Worm (Caenorhabditis elegans) whole organism, late embryonic: ENCODE results near the gene cblc-1.

ENCODE experiments used
- C08G9.2 ChIP-seq: sonication (generic microtip); optimal IDR thresholded peaks from 2 replicates; lab custom pipeline; 2016; ENCODE audit warnings: mild to moderate bottlenecking, missing genetic modification characterization, moderate library complexity, missing compliant biosample characterization
- C38D4.7 ChIP-seq: fragments of 200-800 bp; sonication (Bioruptor generic); optimal IDR thresholded peaks from 2 replicates; lab custom pipeline; 2018; ENCODE audit warnings: mild to moderate bottlenecking, missing genetic modification characterization, moderate library complexity, missing compliant biosample characterization
- K02D7.2 ChIP-seq: sonication (generic microtip); optimal IDR thresholded peaks from 2 replicates; lab custom pipeline; 2017; ENCODE audit warnings: mild to moderate bottlenecking, missing genetic modification characterization, missing compliant biosample characterization
- ama-1 ChIP-seq: fragments of 150-350 bp; optimal IDR thresholded peaks from 2 replicates; lab custom pipeline; 2014
- ceh-18 ChIP-seq: sonication (generic microtip); optimal IDR thresholded peaks from 2 replicates; lab custom pipeline; 2016; ENCODE audit warnings: missing genetic modification characterization, missing compliant biosample characterization
- ceh-19 ChIP-seq: fragments of 200-800 bp; sonication (Bioruptor generic); optimal IDR thresholded peaks from 2 replicates; lab custom pipeline; 2018; ENCODE audit warnings: mild to moderate bottlenecking, missing genetic modification characterization, missing compliant biosample characterization
- ceh-2 ChIP-seq: sonication (generic microtip); optimal IDR thresholded peaks from 2 replicates; lab custom pipeline; 2016; ENCODE audit warnings: missing genotype, missing genetic modification characterization, missing compliant biosample characterization
- ceh-24 ChIP-seq: sonication (generic microtip); optimal IDR thresholded peaks from 2 replicates; lab custom pipeline; 2016; ENCODE audit warnings: mild to moderate bottlenecking, missing genetic modification characterization, missing compliant biosample characterization
- ceh-30 ChIP-seq: fragments of 150-350 bp; optimal IDR thresholded peaks from 2 replicates; lab custom pipeline; 2014; ENCODE audit warnings: missing biosample characterization, missing genetic modification characterization
- ceh-31 ChIP-seq: sonication (generic microtip); optimal IDR thresholded peaks from 2 replicates; lab custom pipeline; 2016; ENCODE audit warnings: missing genetic modification characterization, missing compliant biosample characterization
- ceh-34 ChIP-seq: sonication (generic microtip); optimal IDR thresholded peaks from 2 replicates; lab custom pipeline; 2016; ENCODE audit warnings: mild to moderate bottlenecking, missing genetic modification characterization, missing compliant biosample characterization
- che-1 ChIP-seq: sonication (generic microtip); optimal IDR thresholded peaks from 2 replicates; lab custom pipeline; 2016; ENCODE audit warnings: mild to moderate bottlenecking, missing genetic modification characterization, missing compliant biosample characterization
- dmd-4 ChIP-seq: sonication (generic microtip); optimal IDR thresholded peaks from 2 replicates; lab custom pipeline; 2016; ENCODE audit warnings: borderline replicate concordance, missing genetic modification characterization, missing compliant biosample characterization
- elt-4 ChIP-seq: sonication (generic microtip); optimal IDR thresholded peaks from 2 replicates; lab custom pipeline; 2016; ENCODE audit warnings: missing genetic modification characterization, missing compliant biosample characterization
- ets-4 ChIP-seq: sonication (generic microtip); optimal IDR thresholded peaks from 2 replicates; lab custom pipeline; 2016; ENCODE audit warnings: missing genetic modification characterization, missing compliant biosample characterization
- eyg-1 ChIP-seq: sonication (generic microtip); optimal IDR thresholded peaks from 2 replicates; lab custom pipeline; 2016; ENCODE audit warnings: missing genotype, missing genetic modification characterization, missing compliant biosample characterization
- gmeb-2 ChIP-seq: sonication (generic microtip); optimal IDR thresholded peaks from 2 replicates; lab custom pipeline; 2016; ENCODE audit warnings: missing genetic modification characterization, inconsistent platforms, missing compliant biosample characterization
- hlh-8 ChIP-seq: sonication (generic microtip); optimal IDR thresholded peaks from 2 replicates; lab custom pipeline; 2016; ENCODE audit warnings: missing genotype, missing genetic modification characterization, missing compliant biosample characterization
- lim-6 ChIP-seq: sonication (generic microtip); optimal IDR thresholded peaks from 2 replicates; lab custom pipeline; 2016; ENCODE audit warnings: missing genetic modification characterization, missing compliant biosample characterization
- lin-11 ChIP-seq: fragments of 200-800 bp; sonication (Bioruptor generic); optimal IDR thresholded peaks from 2 replicates; lab custom pipeline; 2018; ENCODE audit warnings: mild to moderate bottlenecking, missing genetic modification characterization, missing compliant biosample characterization
- nfya-1 ChIP-seq: sonication (generic microtip); optimal IDR thresholded peaks from 2 replicates; lab custom pipeline; 2017; ENCODE audit warnings: missing genetic modification characterization, mild to moderate bottlenecking, missing compliant biosample characterization, antibody characterized with exemption, moderate library complexity
- nhr-11 ChIP-seq: fragments of 150-350 bp; optimal IDR thresholded peaks from 2 replicates; lab custom pipeline; 2014; ENCODE audit warnings: missing biosample characterization, missing genetic modification characterization
- nhr-232 ChIP-seq: sonication (generic microtip); optimal IDR thresholded peaks from 2 replicates; lab custom pipeline; 2016; ENCODE audit warnings: missing genetic modification characterization, missing compliant biosample characterization
- pag-3 ChIP-seq: sonication (generic microtip); optimal IDR thresholded peaks from 2 replicates; lab custom pipeline; 2016; ENCODE audit warnings: missing compliant biosample characterization, missing genetic modification characterization, borderline replicate concordance
- pat-9 ChIP-seq: fragments of 200-800 bp; sonication (Bioruptor generic); optimal IDR thresholded peaks from 2 replicates; lab custom pipeline; 2018; ENCODE audit warnings: mild to moderate bottlenecking, missing genetic modification characterization, moderate library complexity, missing compliant biosample characterization
- pha-2 ChIP-seq: sonication (generic microtip); optimal IDR thresholded peaks from 2 replicates; lab custom pipeline; 2017; ENCODE audit warnings: mild to moderate bottlenecking, missing genetic modification characterization, missing compliant biosample characterization
- pha-4 ChIP-seq: fragments of 150-350 bp; optimal IDR thresholded peaks from 2 replicates; lab custom pipeline; 2018; ENCODE audit warnings: missing biosample characterization, missing genetic modification reagents, missing genetic modification characterization
- pqm-1 ChIP-seq: sonication (generic microtip); optimal IDR thresholded peaks from 2 replicates; lab custom pipeline; 2016; ENCODE audit warnings: missing genetic modification characterization, missing compliant biosample characterization
- pros-1 ChIP-seq: fragments of 150-350 bp; optimal IDR thresholded peaks from 2 replicates; lab custom pipeline; 2014; ENCODE audit warnings: missing biosample characterization, missing genetic modification reagents, missing genetic modification characterization
- sox-4 ChIP-seq: sonication (generic microtip); optimal IDR thresholded peaks from 2 replicates; lab custom pipeline; 2017; ENCODE audit warnings: mild to moderate bottlenecking, missing genetic modification characterization, inconsistent platforms, missing compliant biosample characterization
- tbx-7 ChIP-seq: sonication (generic microtip); optimal IDR thresholded peaks from 2 replicates; lab custom pipeline; 2016; ENCODE audit warnings: missing genotype, missing genetic modification characterization, missing compliant biosample characterization
- unc-42 ChIP-seq: sonication (generic microtip); optimal IDR thresholded peaks from 2 replicates; lab custom pipeline; 2016; ENCODE audit warnings: missing genotype, missing genetic modification characterization, missing compliant biosample characterization
- zip-5 ChIP-seq: sonication (generic microtip); optimal IDR thresholded peaks from 2 replicates; lab custom pipeline; 2016; ENCODE audit warnings: missing genetic modification characterization, missing compliant biosample characterization
- ztf-16 ChIP-seq: sonication (generic microtip); optimal IDR thresholded peaks from 2 replicates; lab custom pipeline; 2017; ENCODE audit warnings: missing genetic modification characterization, missing compliant biosample characterization

The cblc-1 gene

DNA sequence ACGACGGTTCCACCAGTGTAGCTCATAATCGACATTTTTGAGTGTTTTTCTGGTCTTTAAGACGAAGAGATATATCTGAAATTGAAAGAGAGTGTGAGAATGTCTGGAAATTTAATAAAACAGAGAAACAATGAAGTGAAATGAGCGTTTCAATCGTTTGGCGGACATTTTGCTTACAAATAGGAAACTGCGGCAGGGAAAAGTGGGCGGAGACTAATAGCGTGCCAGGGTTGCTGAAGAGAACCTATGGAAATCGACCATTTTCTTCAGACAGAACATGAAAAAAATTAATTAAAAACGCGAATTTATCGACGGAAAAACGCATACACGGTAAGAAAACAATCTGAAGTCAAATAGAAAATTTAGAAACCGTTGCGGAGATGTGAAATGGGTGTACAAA is 14.4 kb upstream of the cblc-1 start, which contains the start of gene pbs-3 (continued):
- no peak for TF ChIP-seq pha-4 (tag; lab: Kevin White, UChicago)
- TF ChIP-seq tbx-7 (tag; lab: Kevin White, UChicago) = peak; percentile 13
- TF ChIP-seq eyg-1 (tag; lab: Kevin White, UChicago) = no peak
- peak; percentile 26 for TF ChIP-seq zip-5 (tag; lab: Kevin White, UChicago)
- TF ChIP-seq ceh-34 (tag; lab: Kevin White, UChicago) = peak; percentile 29
- peak; percentile 60 for TF ChIP-seq unc-42
- no peak for TF ChIP-seq pros-1 (tag; lab: Kevin White, UChicago)
- peak; percentile 37 for TF ChIP-seq dmd-4 (tag; lab: Kevin White, UChicago)
- no peak for TF ChIP-seq C38D4.7 (GFP tag; lab: Kevin White, UChicago)
- TF ChIP-seq nhr-232 = no peak
- no peak for TF ChIP-seq elt-4 (tag; lab: Kevin White, UChicago)
- TF ChIP-seq ceh-18 (tag; lab: Kevin White, UChicago) = peak; percentile 44
- peak; percentile 76 for TF ChIP-seq C08G9.2 (tag; lab: Kevin White, UChicago)
- peak; percentile 30 for TF ChIP-seq hlh-8
- TF ChIP-seq sox-4 (tag; lab: Kevin White, UChicago) = no peak
- TF ChIP-seq ceh-31 (tag; lab: Kevin White, UChicago) = peak; percentile 97
- TF ChIP-seq che-1 (tag; lab: Kevin White, UChicago) = no peak
- TF ChIP-seq K02D7.2 (tag; lab: Kevin White, UChicago) = no peak
- TF ChIP-seq ceh-2 (tag; lab: Kevin White, UChicago) = peak; percentile 66
- peak; percentile 78 for TF ChIP-seq lim-6
- no peak for TF ChIP-seq ama-1 (lab: Kevin White, UChicago)
- no peak for TF ChIP-seq gmeb-2
- no peak for TF ChIP-seq ceh-30 (tag; lab: Kevin White, UChicago)
- TF ChIP-seq ceh-24 = no peak

DNA sequence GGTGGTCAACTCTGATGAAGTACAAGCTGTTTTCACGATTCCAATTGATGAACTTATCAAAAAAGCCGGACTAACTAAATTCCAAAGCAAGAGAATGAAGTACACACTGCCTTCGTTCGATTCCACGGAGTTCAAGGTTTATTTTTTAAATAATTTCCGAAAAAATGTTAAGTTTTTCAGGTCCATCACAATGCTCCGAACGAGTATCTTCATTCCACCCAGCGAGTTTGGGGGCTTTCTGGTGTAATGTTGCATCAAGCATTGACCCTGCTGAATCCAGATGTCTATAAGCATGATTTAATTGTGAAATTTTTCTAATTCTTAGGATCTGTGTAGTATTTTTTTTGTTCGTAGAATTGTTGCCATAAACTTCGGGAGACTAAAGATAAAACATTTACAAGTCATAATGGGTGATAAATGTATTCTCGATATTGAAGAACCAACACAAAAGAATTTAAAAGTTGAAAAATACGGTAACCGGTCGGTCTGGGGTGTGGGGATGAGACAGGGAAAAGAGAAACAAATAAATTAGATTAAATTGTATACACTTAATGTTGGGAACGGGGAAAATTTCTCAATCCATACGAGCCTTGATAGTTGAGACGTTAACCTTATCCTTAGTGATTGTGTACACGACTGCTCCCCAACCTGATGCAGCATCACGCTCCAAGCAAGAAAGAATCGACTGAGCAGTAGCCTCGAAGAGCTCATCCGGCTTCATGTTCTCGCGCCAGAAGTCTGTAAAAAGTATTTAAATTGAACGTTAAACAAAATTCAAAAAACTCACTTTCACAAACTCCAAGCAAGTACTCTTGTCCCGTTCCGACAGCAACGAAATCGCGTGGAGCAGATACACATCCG is 13.4 kb upstream of the cblc-1 start:
- TF ChIP-seq dmd-4 (tag; lab: Kevin White, UChicago) = no peak
- TF ChIP-seq nfya-1 (tag; lab: Kevin White, UChicago) = no peak
- no peak for TF ChIP-seq unc-42
- TF ChIP-seq ztf-16 (tag; lab: Kevin White, UChicago) = no peak
- TF ChIP-seq ets-4 = no peak
- no peak for TF ChIP-seq ceh-24
- no peak for TF ChIP-seq eyg-1 (tag; lab: Kevin White, UChicago)

ce11 chrII:4953289-4953688 is 12.3 kb upstream of the cblc-1 start, which contains the start of gene ndx-3:
TSS of gene ndx-3 (plus strand) at chrII:4953589.
- TF ChIP-seq zip-5 (tag; lab: Kevin White, UChicago) (no peak), elt-4 (tag; lab: Kevin White, UChicago) (no peak), pros-1 (tag; lab: Kevin White, UChicago) (no peak)

- TF ChIP-seq ceh-2 (tag; lab: Kevin White, UChicago) (no peak), pha-2 (tag; lab: Kevin White, UChicago) (no peak), pag-3 (tag; lab: Kevin White, UChicago) (no peak), ceh-31 (tag; lab: Kevin White, UChicago) (no peak), ceh-19 (GFP tag; lab: Kevin White, UChicago) (no peak), lin-11 (tag; lab: Kevin White, UChicago) (no peak), pqm-1 (tag; lab: Kevin White, UChicago) (no peak), nhr-11 (tag; lab: Kevin White, UChicago) (no peak), pat-9 (no peak)
- TF ChIP-seq, all 69 proteins: peak for 0
These were observed 8.5 kb upstream of the cblc-1 start, which contains the start of the genes try-1 and zyg-12 for ce11 chrII:4949380-4949950. TSS of gene try-1 (minus strand) at chrII:4949527. TSS of gene zyg-12 (plus strand) at chrII:4949900.
